Worm (Caenorhabditis elegans) whole organism, L3 larva: Measurements from ENCODE around the gene srh-15.
A peak's percentile ranks its signal among the peaks of the same experiment; 100 is the strongest.

Experiments used
- ZK546.5 ChIP-seq: sonication (generic microtip); optimal IDR thresholded peaks from 2 replicates; lab custom pipeline; 2017; ENCODE audit warnings: missing biosample characterization, missing genetic modification characterization
- ama-1 ChIP-seq: fragments of 150-350 bp; optimal IDR thresholded peaks from 2 replicates; lab custom pipeline; 2018
- ceh-16 ChIP-seq: sonication (generic microtip); optimal IDR thresholded peaks from 2 replicates; lab custom pipeline; 2017; ENCODE audit warnings: missing biosample characterization, missing genetic modification characterization
- ceh-28 ChIP-seq: fragments of 150-350 bp; optimal IDR thresholded peaks from 2 replicates; lab custom pipeline; 2014; ENCODE audit warnings: missing biosample characterization, missing genetic modification reagents, missing genetic modification characterization
- ceh-82 ChIP-seq: fragments of 150-350 bp; optimal IDR thresholded peaks from 2 replicates; lab custom pipeline; 2014; ENCODE audit warnings: missing biosample characterization, missing genetic modification characterization
- ceh-9 ChIP-seq: sonication (generic microtip); optimal IDR thresholded peaks from 2 replicates; lab custom pipeline; 2018; ENCODE audit warnings: missing biosample characterization, missing genetic modification characterization
- daf-12 ChIP-seq: fragments of 150-350 bp; optimal IDR thresholded peaks from 2 replicates; lab custom pipeline; 2014; ENCODE audit warnings: missing biosample characterization, missing genetic modification reagents, missing genetic modification characterization
- egl-5 ChIP-seq: fragments of 150-350 bp; optimal IDR thresholded peaks from 2 replicates; lab custom pipeline; 2017; ENCODE audit warnings: missing biosample characterization, missing genetic modification reagents, missing genetic modification characterization, inconsistent platforms
- elt-2 ChIP-seq: sonication (generic microtip); optimal IDR thresholded peaks from 2 replicates; lab custom pipeline; 2016; ENCODE audit warnings: missing genetic modification reagents, mild to moderate bottlenecking, missing genetic modification characterization, missing compliant biosample characterization
- eor-1 ChIP-seq, 2 experiments: fragments of 150-350 bp; optimal IDR thresholded peaks; 2 replicates each; lab custom pipeline; 2014 to 2018; ENCODE audit warnings: missing biosample characterization in 2 of 2, missing genetic modification characterization in 2 of 2
- fkh-10 ChIP-seq: sonication (generic microtip); optimal IDR thresholded peaks from 2 replicates; lab custom pipeline; 2017; ENCODE audit warnings: missing biosample characterization, missing genetic modification reagents, missing genetic modification characterization
- fkh-2 ChIP-seq: fragments of 150-350 bp; optimal IDR thresholded peaks from 2 replicates; lab custom pipeline; 2014; ENCODE audit warnings: missing biosample characterization, missing genetic modification reagents, missing genetic modification characterization
- fos-1 ChIP-seq: fragments of 150-350 bp; optimal IDR thresholded peaks from 2 replicates; lab custom pipeline; 2014; ENCODE audit warnings: missing biosample characterization, missing genetic modification characterization
- hmg-11 ChIP-seq: sonication (generic microtip); optimal IDR thresholded peaks from 2 replicates; lab custom pipeline; 2016; ENCODE audit warnings: missing genetic modification characterization, missing compliant biosample characterization
- jun-1 ChIP-seq: fragments of 150-350 bp; optimal IDR thresholded peaks from 2 replicates; lab custom pipeline; 2014; ENCODE audit warnings: missing biosample characterization, missing genetic modification reagents, missing genetic modification characterization
- lin-15B ChIP-seq: fragments of 150-350 bp; optimal IDR thresholded peaks from 2 replicates; lab custom pipeline; 2014; ENCODE audit warnings: missing biosample characterization, missing genetic modification characterization
- lsy-12 ChIP-seq: sonication (generic microtip); optimal IDR thresholded peaks from 2 replicates; lab custom pipeline; 2016; ENCODE audit warnings: mild to moderate bottlenecking, missing genetic modification characterization, missing compliant biosample characterization
- mdl-1 ChIP-seq: fragments of 150-350 bp; optimal IDR thresholded peaks from 2 replicates; lab custom pipeline; 2014; ENCODE audit warnings: missing biosample characterization, missing genetic modification characterization
- mml-1 ChIP-seq: fragments of 150-350 bp; sonication (generic microtip); optimal IDR thresholded peaks from 3 replicates; lab custom pipeline; 2014; ENCODE audit warnings: missing biosample characterization, missing genetic modification characterization
- nfya-1 ChIP-seq: sonication (generic microtip); optimal IDR thresholded peaks from 2 replicates; lab custom pipeline; 2017; ENCODE audit warnings: missing genetic modification characterization, mild to moderate bottlenecking, missing compliant biosample characterization, antibody characterized with exemption, moderate library complexity; ENCODE audit not compliant: insufficient read depth
- nhr-11 ChIP-seq: fragments of 150-350 bp; optimal IDR thresholded peaks from 2 replicates; lab custom pipeline; 2014; ENCODE audit warnings: missing biosample characterization, missing genetic modification characterization
- nhr-12 ChIP-seq: fragments of 150-350 bp; optimal IDR thresholded peaks from 2 replicates; lab custom pipeline; 2014; ENCODE audit warnings: missing biosample characterization, missing genetic modification characterization
- nhr-23 ChIP-seq: fragments of 150-350 bp; optimal IDR thresholded peaks from 2 replicates; lab custom pipeline; 2014; ENCODE audit warnings: missing biosample characterization, missing genetic modification reagents, missing genetic modification characterization
- nhr-28 ChIP-seq: fragments of 150-350 bp; optimal IDR thresholded peaks from 2 replicates; lab custom pipeline; 2014; ENCODE audit warnings: missing biosample characterization, missing genetic modification characterization
- nhr-76 ChIP-seq: fragments of 150-350 bp; sonication (generic microtip); optimal IDR thresholded peaks from 5 replicates; lab custom pipeline; 2014; ENCODE audit warnings: missing biosample characterization, missing genetic modification characterization
- nhr-77 ChIP-seq: fragments of 150-350 bp; optimal IDR thresholded peaks from 2 replicates; lab custom pipeline; 2014; ENCODE audit warnings: missing biosample characterization, missing genetic modification characterization
- pha-4 ChIP-seq: fragments of 150-350 bp; optimal IDR thresholded peaks from 2 replicates; lab custom pipeline; 2014; ENCODE audit warnings: missing biosample characterization, missing genetic modification reagents, missing genetic modification characterization
- pqm-1 ChIP-seq: fragments of 150-350 bp; optimal IDR thresholded peaks from 2 replicates; lab custom pipeline; 2017; ENCODE audit warnings: missing biosample characterization, missing genetic modification characterization, inconsistent platforms
- tbx-2 ChIP-seq: sonication (generic microtip); optimal IDR thresholded peaks from 2 replicates; lab custom pipeline; 2016; ENCODE audit warnings: mild to moderate bottlenecking, missing genetic modification characterization, missing compliant biosample characterization
- unc-39 ChIP-seq: sonication (generic microtip); optimal IDR thresholded peaks from 4 replicates; lab custom pipeline; 2017; ENCODE audit warnings: missing biosample characterization, missing genetic modification characterization
- ztf-11 ChIP-seq: fragments of 150-350 bp; optimal IDR thresholded peaks from 2 replicates; lab custom pipeline; 2014; ENCODE audit warnings: missing biosample characterization, missing genetic modification characterization
- ztf-4 ChIP-seq: fragments of 150-350 bp; optimal IDR thresholded peaks from 2 replicates; lab custom pipeline; 2014; ENCODE audit warnings: missing biosample characterization, missing genetic modification characterization

Gene srh-15

DNA sequence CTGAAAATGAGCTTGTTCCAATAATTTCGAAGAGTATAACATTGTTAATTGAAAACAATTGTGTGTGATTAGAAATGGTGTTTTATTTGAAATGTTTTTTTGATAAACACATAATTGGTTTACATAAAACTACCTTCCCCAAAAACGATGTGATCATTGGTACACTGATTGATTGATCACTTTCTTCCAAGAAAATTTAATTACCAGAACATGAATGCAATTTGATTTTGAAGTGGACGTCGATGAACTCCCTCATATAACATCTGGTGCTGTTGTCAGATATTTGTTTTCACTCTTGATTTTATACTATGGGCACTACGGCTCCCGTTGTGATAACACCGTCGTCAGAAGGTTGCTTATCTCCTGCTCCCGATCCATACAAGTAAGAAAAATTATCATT, at the start of gene srh-15:
Gene srh-15, plus strand, starts transcription at position 301 of the 400 bp plus-strand sequence.
- TF ChIP-seq elt-2 (tag; lab: Kevin White, UChicago) (no peak), ama-1 (lab: Kevin White, UChicago) (no peak), jun-1 (tag; lab: Kevin White, UChicago) (no peak), ZK546.5 (tag; lab: Kevin White, UChicago) (no peak), ztf-11 (tag; lab: Kevin White, UChicago) (no peak), ceh-16 (tag; lab: Kevin White, UChicago) (no peak)
- TF ChIP-seq, all 47 proteins: peak for 0

DNA sequence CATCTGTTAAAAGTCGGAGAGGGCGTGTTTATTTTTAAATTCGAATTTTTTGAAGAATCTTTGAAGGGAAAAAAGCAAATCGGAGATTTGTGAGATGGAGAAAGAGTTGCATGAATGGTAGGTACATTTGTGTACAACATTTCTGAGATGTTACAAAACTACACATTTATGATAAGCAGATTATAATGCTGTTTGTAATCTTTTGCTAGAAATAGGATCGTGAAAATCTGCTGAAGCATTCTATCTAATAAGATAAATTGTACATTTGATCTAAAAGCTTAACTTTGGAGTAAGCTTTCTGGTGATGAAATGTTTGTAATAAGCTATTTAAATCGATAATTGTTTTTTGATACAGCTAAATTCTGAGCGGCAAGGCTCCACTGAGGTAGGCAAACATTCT, 48.5 kb upstream of the srh-15 start:
- no peak for TF ChIP-seq ceh-9 (tag; lab: Kevin White, UChicago)
- no peak for TF ChIP-seq fkh-10
- TF ChIP-seq mdl-1 (tag; lab: Kevin White, UChicago): no peak
- no peak for TF ChIP-seq nfya-1 (tag; lab: Kevin White, UChicago)
- no peak for TF ChIP-seq fos-1 (tag; lab: Kevin White, UChicago)
- no peak for TF ChIP-seq mml-1 (tag; lab: Kevin White, UChicago)
- no peak for TF ChIP-seq eor-1 (tag; optimal IDR thresholded peaks at IDR 0.05; lab: Kevin White, UChicago)
- no peak for TF ChIP-seq ztf-4
- TF ChIP-seq nhr-77: no peak
- no peak for TF ChIP-seq lsy-12 (tag; lab: Kevin White, UChicago)
- no peak for TF ChIP-seq ceh-28 (tag; lab: Kevin White, UChicago)
- TF ChIP-seq nhr-11: no peak
- TF ChIP-seq ZK546.5 (tag; lab: Kevin White, UChicago): no peak
- TF ChIP-seq nhr-76 (tag; lab: Kevin White, UChicago): no peak
- no peak for TF ChIP-seq egl-5
- TF ChIP-seq daf-12 (tag; lab: Kevin White, UChicago): no peak

DNA sequence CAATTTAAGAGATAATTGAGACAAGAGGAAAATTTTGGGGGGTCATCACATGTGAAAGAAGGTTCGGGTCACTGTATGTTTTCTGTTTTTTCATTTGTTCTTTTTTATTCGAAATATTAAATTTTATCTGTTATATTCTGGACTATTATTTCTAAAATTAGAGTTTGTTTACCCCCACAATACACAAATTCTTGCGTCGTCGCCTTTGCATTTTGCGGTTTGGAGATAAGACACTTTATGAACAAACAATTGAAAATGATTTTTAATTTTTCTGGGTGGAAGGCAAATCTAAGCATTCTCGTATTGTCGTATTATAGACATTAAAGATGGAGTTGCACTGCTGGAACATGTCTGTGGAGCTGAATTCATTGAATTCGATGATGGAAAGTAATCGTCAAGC, 47.5 kb upstream of the srh-15 start:
- TF ChIP-seq elt-2 (tag; lab: Kevin White, UChicago) (peak; percentile 68), nhr-28 (tag; lab: Kevin White, UChicago) (no peak), pqm-1 (peak; percentile 35), unc-39 (no peak), mdl-1 (tag; lab: Kevin White, UChicago) (no peak), pha-4 (peak; percentile 50), egl-5 (no peak), lsy-12 (tag; lab: Kevin White, UChicago) (no peak), ZK546.5 (tag; lab: Kevin White, UChicago) (no peak), nhr-11 (no peak)

DNA sequence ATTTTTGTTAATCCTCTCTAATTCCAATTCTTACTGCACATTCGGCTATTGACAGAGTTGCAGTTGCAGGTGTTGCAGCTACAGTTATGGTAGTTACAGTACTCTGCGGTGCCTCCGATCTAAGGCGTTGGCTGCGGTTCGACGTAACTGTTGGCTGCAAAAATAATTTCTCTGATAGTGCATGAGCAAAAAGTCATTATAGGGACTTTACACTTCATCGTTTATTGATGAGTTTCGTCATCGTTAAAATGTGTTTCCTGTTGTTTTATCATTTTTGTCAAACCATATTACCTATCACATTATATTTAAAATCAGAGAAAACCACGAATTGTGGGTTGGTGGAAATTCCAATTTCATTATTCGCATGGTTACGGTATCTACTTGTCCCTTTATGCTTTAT, 46.2 kb upstream of the srh-15 start:
- TF ChIP-seq pqm-1 (peak; percentile 22), nhr-76 (tag; lab: Kevin White, UChicago) (no peak), elt-2 (tag; lab: Kevin White, UChicago) (peak; percentile 73)

DNA sequence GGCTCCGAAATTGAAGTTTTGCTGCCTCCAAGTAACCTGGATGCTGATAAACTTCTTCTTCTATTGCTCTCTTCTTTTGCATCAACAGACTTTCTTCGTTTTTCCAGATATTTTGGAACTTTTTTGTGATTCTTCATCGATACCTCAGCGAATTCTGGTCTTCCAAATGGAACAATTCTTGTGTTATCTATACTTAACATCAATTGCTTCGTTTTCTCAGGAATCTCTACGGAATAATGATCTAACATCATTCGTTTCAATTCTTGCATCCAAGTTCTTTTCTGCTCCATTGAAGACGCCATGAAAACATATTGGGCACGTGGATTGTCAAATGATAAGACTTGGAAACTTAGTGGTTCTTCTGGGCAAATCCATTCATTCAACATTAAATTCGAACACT, 44.8 kb upstream of the srh-15 start, which contains the start of gene F32F2.4:
Gene F32F2.4, plus strand, starts transcription at position 301 of the 400 bp plus-strand sequence.
- TF ChIP-seq lsy-12 (tag; lab: Kevin White, UChicago): no peak
- TF ChIP-seq nhr-77: no peak
- TF ChIP-seq nhr-12 (tag; lab: Kevin White, UChicago): no peak
- no peak for TF ChIP-seq egl-5
- no peak for TF ChIP-seq lin-15B (tag; lab: Kevin White, UChicago)
- TF ChIP-seq pqm-1: no peak
- no peak for TF ChIP-seq nfya-1 (tag; lab: Kevin White, UChicago)
- no peak for TF ChIP-seq tbx-2 (tag; lab: Kevin White, UChicago)
- TF ChIP-seq ceh-82: no peak
- no peak for TF ChIP-seq ztf-4
- no peak for TF ChIP-seq nhr-23 (tag; lab: Kevin White, UChicago)

DNA sequence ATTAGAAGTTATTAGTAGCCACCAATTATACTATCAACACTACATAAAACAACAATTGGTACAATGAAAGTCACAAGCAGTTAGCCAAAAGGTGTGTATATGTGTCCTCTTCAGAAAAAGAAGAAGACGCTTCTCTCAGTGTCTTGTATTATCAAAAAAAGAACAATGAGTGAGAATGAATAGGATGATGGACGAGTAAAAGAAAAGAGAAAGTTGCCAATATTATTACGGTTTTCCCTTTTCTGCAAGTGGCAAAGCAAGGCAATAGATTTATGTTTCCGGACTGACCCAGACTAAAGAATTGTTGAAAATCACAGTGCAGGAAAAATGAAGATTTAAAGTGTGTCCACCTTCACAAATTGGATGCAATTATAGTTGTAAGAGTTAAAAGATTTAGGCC, 40.4 kb upstream of the srh-15 start:
- TF ChIP-seq jun-1 (tag; lab: Kevin White, UChicago): no peak
- TF ChIP-seq mml-1 (tag; lab: Kevin White, UChicago): no peak
- no peak for TF ChIP-seq ceh-16 (tag; lab: Kevin White, UChicago)
- TF ChIP-seq ztf-11 (tag; lab: Kevin White, UChicago): no peak
- TF ChIP-seq mdl-1 (tag; lab: Kevin White, UChicago): no peak
- no peak for TF ChIP-seq ZK546.5 (tag; lab: Kevin White, UChicago)
- TF ChIP-seq fkh-10: no peak
- TF ChIP-seq nhr-77: no peak
- TF ChIP-seq fkh-2: no peak
- no peak for TF ChIP-seq hmg-11 (tag; lab: Kevin White, UChicago)
